Worm (Caenorhabditis elegans): ENCODE measurements around the gene acp-4.

Gene acp-4

DNA sequence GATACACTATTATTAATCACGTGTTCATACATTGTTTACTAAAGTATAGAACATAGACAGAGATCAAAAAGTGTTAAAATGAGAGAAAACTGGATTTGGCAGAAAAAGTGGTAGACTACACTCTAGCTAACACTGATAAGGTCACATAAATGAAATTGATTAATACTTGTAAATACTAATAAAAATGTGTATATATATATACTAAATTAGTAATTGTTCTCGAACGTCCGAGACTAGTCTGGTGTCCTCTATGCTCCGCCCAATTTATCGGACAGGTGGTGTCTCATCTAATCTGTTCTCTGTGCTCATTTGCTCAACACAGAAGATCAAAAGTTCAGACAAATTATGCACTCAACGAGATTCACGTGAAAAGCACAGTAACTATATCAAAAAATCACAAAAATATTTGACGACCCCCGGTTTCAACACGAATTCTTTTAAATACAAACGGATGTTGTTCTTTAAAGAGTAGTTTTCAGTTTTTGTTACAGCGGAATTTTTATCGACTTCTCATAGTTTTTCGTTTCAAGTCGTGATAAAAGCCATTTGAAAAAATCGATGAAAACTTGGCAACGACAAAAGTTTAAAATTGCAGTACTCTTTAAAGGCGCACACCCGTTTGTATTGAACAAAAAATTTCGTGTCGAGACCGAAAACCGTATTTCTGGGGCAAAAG is 46.3 kb upstream of the acp-4 start (continued):
- TF ChIP-seq cey-2 (tag; optimal IDR thresholded peaks at IDR 0.05; ENCODE audit: borderline replicate concordance, insufficient read depth) (no peak), mdl-1 (tag; optimal IDR thresholded peaks at IDR 0.05) (peak in 1 of 2 experiments; percentile 17), lin-1 (GFP tag; IDR thresholded peaks at IDR 0.05) (0 out of 2 replicates have a peak, but pooled peaks have one; percentile 8), tra-1 (GFP tag; IDR thresholded peaks at IDR 0.05) (0 out of 2 replicates have a peak, but pooled peaks have one; percentile 23), nhr-102 (tag; optimal IDR thresholded peaks at IDR 0.05) (peak; percentile 40), ceh-28 (tag; optimal IDR thresholded peaks at IDR 0.05) (no peak), mdt-29 (GFP tag; IDR thresholded peaks at IDR 0.05) (peak; percentile 69), nhr-25 (tag; optimal IDR thresholded peaks at IDR 0.05; ENCODE audit: borderline replicate concordance, insufficient read depth) (no peak), pha-4 (GFP tag; IDR thresholded peaks at IDR 0.05) (peak; percentile 27; the same call in 1 of the 2 replicates), pha-4 (tag; optimal IDR thresholded peaks at IDR 0.05) (no peak), ztf-7 (tag; optimal IDR thresholded peaks at IDR 0.05) (no peak), daf-8 (GFP tag; IDR thresholded peaks at IDR 0.05) (no peak), saeg-2 (GFP tag; IDR thresholded peaks at IDR 0.05) (no peak), Y5F2A.4 (GFP tag; optimal IDR thresholded peaks at IDR 0.05) (no peak), set-16 (GFP tag; IDR thresholded peaks at IDR 0.05) (no peak), pqm-1 (tag; optimal IDR thresholded peaks at IDR 0.05) (no peak), Y48G9A.11 (GFP tag; IDR thresholded peaks at IDR 0.05) (no peak), daf-19 (GFP tag; conservative IDR thresholded peaks at IDR 0.05) (0 out of 2 replicates have a peak, but pooled peaks have one; percentile 10), rbr-2 (tag; optimal IDR thresholded peaks at IDR 0.05) (no peak), spr-3 (GFP tag; optimal IDR thresholded peaks at IDR 0.05) (no peak), F44E2.7 (GFP tag; IDR thresholded peaks at IDR 0.05) (no peak), lin-15B (tag; optimal IDR thresholded peaks at IDR 0.05) (no peak), nhr-28 (tag; optimal IDR thresholded peaks at IDR 0.05) (peak; percentile 24), ama-1 (optimal IDR thresholded peaks at IDR 0.05) (no peak), arid-1 (GFP tag; conservative IDR thresholded peaks at IDR 0.05) (no peak), snpc-1.2 (GFP tag; IDR thresholded peaks at IDR 0.05) (peak; percentile 15; the same call in 1 of the 2 replicates), ceh-62 (tag; optimal IDR thresholded peaks at IDR 0.05) (no peak), daf-12 (tag; optimal IDR thresholded peaks at IDR 0.05) (no peak), F37D6.2 (tag; optimal IDR thresholded peaks at IDR 0.05) (no peak), Y105C5A.15 (GFP tag; IDR thresholded peaks at IDR 0.05) (0 out of 2 replicates have a peak, but pooled peaks have one; percentile 48), hlh-30 (tag; optimal IDR thresholded peaks at IDR 0.05; ENCODE audit: insufficient read depth) (peak; percentile 40), nhr-76 (tag; optimal IDR thresholded peaks at IDR 0.05) (no peak), mxl-2 (GFP tag; conservative IDR thresholded peaks at IDR 0.05) (peak; percentile 83), ceh-82 (tag; optimal IDR thresholded peaks at IDR 0.05) (no peak), aly-2 (tag; optimal IDR thresholded peaks at IDR 0.05) (no peak), fkh-10 (GFP tag; optimal IDR thresholded peaks at IDR 0.05) (no peak), dmd-9 (GFP tag; IDR thresholded peaks at IDR 0.05) (no peak), F10B5.3 (tag; optimal IDR thresholded peaks at IDR 0.05) (no peak), lin-38 (GFP tag; IDR thresholded peaks at IDR 0.05) (0 out of 2 replicates have a peak, but pooled peaks have one; percentile 27), nhr-237 (tag; optimal IDR thresholded peaks at IDR 0.05) (no peak), dmd-6 (GFP tag; IDR thresholded peaks at IDR 0.05) (peak; percentile 72), nhr-6 (tag; optimal IDR thresholded peaks at IDR 0.05) (no peak), lsy-2 (tag; optimal IDR thresholded peaks at IDR 0.05) (peak in 1 of 2 experiments; percentile 52), egl-43 (GFP tag; IDR thresholded peaks at IDR 0.05) (no peak), ZK546.5 (tag; optimal IDR thresholded peaks at IDR 0.05) (no peak), unc-39 (tag; optimal IDR thresholded peaks at IDR 0.05) (no peak), attf-4 (tag; optimal IDR thresholded peaks at IDR 0.05) (no peak), hlh-11 (tag; optimal IDR thresholded peaks at IDR 0.05) (peak; percentile 60), gei-8 (GFP tag; optimal IDR thresholded peaks at IDR 0.05) (no peak), zip-11 (GFP tag; IDR thresholded peaks at IDR 0.05) (0 out of 2 replicates have a peak, but pooled peaks have one; percentile 14)
